Worm (Caenorhabditis elegans) whole organism, L4/young adult: ENCODE results near the gene T22B2.1.

Experiments used
- W03F9.2 ChIP-seq: fragments of 150-350 bp; optimal IDR thresholded peaks from 2 replicates; lab custom pipeline; 2014; ENCODE audit warnings: missing biosample characterization, missing genetic modification characterization
- dao-5 ChIP-seq: sonication (generic microtip); optimal IDR thresholded peaks from 2 replicates; lab custom pipeline; 2016; ENCODE audit warnings: missing genotype, missing genetic modification characterization, moderate library complexity, missing compliant biosample characterization

DNA sequence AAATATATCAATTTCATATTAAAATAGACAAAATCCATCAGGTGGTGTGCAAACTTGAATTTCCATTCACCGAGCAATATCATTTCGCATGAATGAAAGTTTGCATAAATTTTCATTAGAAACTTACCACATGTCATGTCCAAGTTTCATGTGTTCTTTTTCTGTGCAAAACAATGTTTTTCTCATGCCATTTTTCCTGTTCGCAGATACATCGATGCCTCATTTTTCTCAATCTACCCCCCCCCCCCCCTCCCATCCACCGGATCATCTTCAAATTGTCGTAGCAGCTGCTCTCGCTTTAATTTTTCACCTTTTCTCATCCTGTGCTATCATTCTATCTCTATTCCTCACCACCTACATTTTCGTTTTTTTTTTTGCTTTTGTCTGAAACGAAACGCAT, 13.1 kb downstream of the T22B2.1 start, which contains the start of gene T19D2.3:
- TF ChIP-seq W03F9.2 (tag; lab: Kevin White, UChicago) (no peak), dao-5 (tag; lab: Kevin White, UChicago) (no peak)
